Worm (Caenorhabditis elegans) whole organism, L4 larva: ENCODE results near the gene T04C12.1.
A peak's percentile ranks its signal among the peaks of the same experiment; 100 is the strongest.

ENCODE experiments used
- D1046.2 ChIP-seq: fragments of 200-800 bp; sonication (Bioruptor generic); IDR thresholded peaks from 2 replicates; pipeline ENCODE4 v1.3.6; 2022; ENCODE audit warnings: missing genetic modification characterization, missing compliant biosample characterization
- aha-1 ChIP-seq: fragments of 150-350 bp; peaks from one replicate; lab custom pipeline; 2014; ENCODE audit warnings: missing biosample characterization, missing genetic modification characterization
- aly-2 ChIP-seq: sonication (generic microtip); optimal IDR thresholded peaks from 2 replicates; lab custom pipeline; 2018; ENCODE audit warnings: missing biosample characterization, missing genetic modification characterization
- attf-4 ChIP-seq: sonication (generic microtip); optimal IDR thresholded peaks from 3 replicates; lab custom pipeline; 2017; ENCODE audit warnings: missing biosample characterization, missing genetic modification characterization
- ceh-32 ChIP-seq: sonication (generic microtip); optimal IDR thresholded peaks from 2 replicates; lab custom pipeline; 2016; ENCODE audit warnings: mild to moderate bottlenecking, missing genetic modification characterization, missing compliant biosample characterization; ENCODE audit not compliant: poor library complexity
- ctbp-1 ChIP-seq: fragments of 200-800 bp; sonication (Bioruptor generic); IDR thresholded peaks from 2 replicates; pipeline ENCODE4 v1.3.6; 2022; ENCODE audit warnings: missing genetic modification reagents, missing genetic modification characterization, missing compliant biosample characterization
- daf-12 ChIP-seq: fragments of 150-350 bp; optimal IDR thresholded peaks from 2 replicates; lab custom pipeline; 2014; ENCODE audit warnings: missing biosample characterization, missing genetic modification reagents, missing genetic modification characterization
- daf-16 ChIP-seq, 3 experiments: sonication (generic microtip); optimal IDR thresholded peaks; 2 replicates each; lab custom pipeline; 2016 to 2017; ENCODE audit warnings: missing genetic modification characterization in 3 of 3, missing genetic modification reagents in 3 of 3, mild to moderate bottlenecking in 2 of 3, missing compliant biosample characterization in 2 of 3, missing biosample characterization in 1 of 3, moderate library complexity in 1 of 3
- dmd-6 ChIP-seq: fragments of 200-800 bp; sonication (Bioruptor generic); IDR thresholded peaks from 2 replicates; pipeline ENCODE4 v1.3.6; 2022; ENCODE audit warnings: missing genetic modification reagents, missing genetic modification characterization, missing compliant biosample characterization
- hlh-11 ChIP-seq: fragments of 200-800 bp; sonication (Bioruptor generic); optimal IDR thresholded peaks from 2 replicates; lab custom pipeline; 2018; ENCODE audit warnings: mild to moderate bottlenecking, missing genetic modification characterization, missing compliant biosample characterization
- hlh-30 ChIP-seq: sonication (generic microtip); optimal IDR thresholded peaks from 2 replicates; lab custom pipeline; 2017; ENCODE audit warnings: antibody characterized with exemption, mild to moderate bottlenecking, missing genetic modification characterization, missing compliant biosample characterization; ENCODE audit not compliant: insufficient read depth
- jun-1 ChIP-seq: fragments of 150-350 bp; optimal IDR thresholded peaks from 2 replicates; lab custom pipeline; 2014; ENCODE audit warnings: missing biosample characterization, missing genetic modification reagents, missing genetic modification characterization
- lim-7 ChIP-seq: fragments of 200-800 bp; sonication (Bioruptor generic); IDR thresholded peaks from 2 replicates; pipeline ENCODE4 v1.3.6; 2022; ENCODE audit warnings: missing genetic modification characterization, missing compliant biosample characterization
- lin-29 ChIP-seq: fragments of 200-800 bp; sonication (Bioruptor generic); IDR thresholded peaks from 2 replicates; pipeline ENCODE4 v1.3.6; 2022; ENCODE audit warnings: missing genetic modification reagents, missing genetic modification characterization, missing compliant biosample characterization
- mxl-3 ChIP-seq: fragments of 200-800 bp; sonication (Bioruptor generic); optimal IDR thresholded peaks from 2 replicates; lab custom pipeline; 2018; ENCODE audit warnings: mild to moderate bottlenecking, missing genetic modification characterization, missing compliant biosample characterization
- nhr-10 ChIP-seq: fragments of 150-350 bp; optimal IDR thresholded peaks from 2 replicates; lab custom pipeline; 2014; ENCODE audit warnings: missing biosample characterization, missing genetic modification characterization
- nhr-11 ChIP-seq: fragments of 150-350 bp; optimal IDR thresholded peaks from 2 replicates; lab custom pipeline; 2014; ENCODE audit warnings: missing biosample characterization, missing genetic modification characterization
- nhr-28 ChIP-seq: fragments of 150-350 bp; optimal IDR thresholded peaks from 2 replicates; lab custom pipeline; 2014; ENCODE audit warnings: missing biosample characterization, missing genetic modification characterization
- nhr-41 ChIP-seq: fragments of 200-800 bp; sonication (Bioruptor generic); IDR thresholded peaks from 2 replicates; pipeline ENCODE4 v1.3.6; 2022; ENCODE audit warnings: missing genetic modification reagents, missing genetic modification characterization, missing compliant biosample characterization
- nhr-48 ChIP-seq: sonication (generic microtip); optimal IDR thresholded peaks from 2 replicates; lab custom pipeline; 2016; ENCODE audit warnings: mild to moderate bottlenecking, missing genetic modification characterization, missing compliant biosample characterization
- rbr-2 ChIP-seq: sonication (generic microtip); optimal IDR thresholded peaks from 2 replicates; lab custom pipeline; 2016; ENCODE audit warnings: missing genotype, missing genetic modification characterization, missing compliant biosample characterization
- saeg-2 ChIP-seq: fragments of 200-800 bp; sonication (Bioruptor generic); IDR thresholded peaks from 2 replicates; pipeline ENCODE4 v1.3.6; 2022; ENCODE audit warnings: missing genetic modification reagents, missing genetic modification characterization, missing compliant biosample characterization
- set-16 ChIP-seq: fragments of 200-800 bp; sonication (Bioruptor generic); IDR thresholded peaks from 2 replicates; pipeline ENCODE4 v1.3.6; 2022; ENCODE audit warnings: missing genetic modification reagents, missing genetic modification characterization, missing compliant biosample characterization
- tag-97 ChIP-seq: fragments of 200-800 bp; sonication (Bioruptor generic); IDR thresholded peaks from 2 replicates; pipeline ENCODE4 v1.3.6; 2022; ENCODE audit warnings: missing genetic modification characterization, missing compliant biosample characterization
- tra-1 ChIP-seq: fragments of 200-800 bp; sonication (Bioruptor generic); IDR thresholded peaks from 2 replicates; pipeline ENCODE4 v1.3.6; 2022; ENCODE audit warnings: missing genetic modification reagents, missing genetic modification characterization, missing compliant biosample characterization
- unc-130 ChIP-seq: sonication (generic microtip); optimal IDR thresholded peaks from 2 replicates; lab custom pipeline; 2016; ENCODE audit warnings: missing genetic modification reagents, missing genetic modification characterization, missing compliant biosample characterization
- unc-62 ChIP-seq, 3 experiments: fragments of 150-350 bp in 1 of 3; sonication (generic microtip); optimal IDR thresholded peaks in 2 of 3; peaks in 1 of 3; 1 replicate in 1 of 3; 2 replicates in 2 of 3; lab custom pipeline; 2014 to 2017; ENCODE audit warnings: missing biosample characterization in 3 of 3, missing genetic modification characterization in 3 of 3, missing genetic modification reagents in 3 of 3, missing genotype in 1 of 3
- zfp-2 ChIP-seq: sonication (generic microtip); optimal IDR thresholded peaks from 2 replicates; lab custom pipeline; 2016; ENCODE audit warnings: mild to moderate bottlenecking, missing genetic modification characterization, missing compliant biosample characterization
- zfp-3 ChIP-seq: fragments of 200-800 bp; sonication (Bioruptor generic); conservative IDR thresholded peaks from 2 replicates; pipeline ENCODE4 v1.3.6; 2022; ENCODE audit warnings: missing genetic modification reagents, missing genetic modification characterization, missing compliant biosample characterization
- ztf-11 ChIP-seq: fragments of 150-350 bp; optimal IDR thresholded peaks from 2 replicates; lab custom pipeline; 2014; ENCODE audit warnings: missing biosample characterization, missing genetic modification characterization

The T04C12.1 gene

DNA sequence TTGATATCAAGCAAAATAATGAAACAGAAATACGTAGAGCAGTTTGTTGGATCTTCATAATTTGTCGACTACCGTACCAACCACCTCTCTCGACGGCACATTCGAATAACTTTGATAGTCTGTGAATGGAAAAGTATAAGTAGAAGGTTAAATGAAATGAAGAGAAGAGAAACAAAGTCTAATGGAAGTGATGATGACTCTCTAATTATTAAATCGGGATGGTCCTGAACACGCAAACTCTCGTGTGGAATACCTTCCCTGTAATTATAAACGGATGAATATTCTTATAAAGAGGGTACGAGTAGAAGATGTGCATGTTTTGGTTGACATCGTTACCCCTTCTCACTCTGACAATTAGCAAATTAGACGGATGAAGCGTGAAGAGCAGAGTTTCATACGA is 36.3 kb downstream of the T04C12.1 start, which contains the start of the genes C13G3.12 and hot-6:
C13G3.12 (minus strand) TSS at position 101 of the 400 bp plus-strand sequence.
hot-6 (minus strand) TSS at position 121 of the 400 bp plus-strand sequence.
- TF ChIP-seq aha-1 (tag; lab: Kevin White, UChicago) (peak; percentile 86), daf-12 (tag; lab: Kevin White, UChicago) (no peak)

DNA sequence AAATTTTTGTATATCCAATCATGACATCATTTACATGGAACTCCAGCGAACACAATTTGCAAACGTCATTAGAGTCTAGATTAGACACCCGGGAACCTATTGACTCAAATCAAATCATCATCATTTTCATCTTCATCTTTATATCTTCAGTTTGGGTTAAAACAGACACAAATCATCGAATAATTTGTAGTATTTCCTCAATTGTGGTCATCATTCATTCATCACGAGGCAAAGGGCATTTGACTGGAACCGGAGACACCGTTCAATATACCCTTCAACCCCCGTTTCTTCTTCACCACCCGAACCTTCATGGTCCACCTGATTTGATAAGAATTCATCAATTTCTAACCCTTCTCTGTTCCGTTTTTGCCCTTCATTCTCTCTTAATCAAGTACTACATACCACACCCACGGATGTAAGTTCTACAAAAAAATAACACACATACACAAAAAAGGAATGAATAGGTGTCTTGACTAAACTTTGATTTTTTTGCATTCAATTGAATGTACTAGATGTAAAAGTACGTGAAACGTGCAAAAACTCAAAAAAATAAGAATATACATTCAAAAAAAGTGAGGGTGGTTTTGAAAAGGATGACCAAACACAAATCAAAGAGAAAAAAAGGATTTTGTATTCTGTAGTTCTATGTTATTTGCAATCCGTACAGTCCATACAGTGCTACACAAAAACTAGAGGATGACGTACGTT is 42.1 kb downstream of the T04C12.1 start:
- TF ChIP-seq dmd-6 (GFP tag; lab: Robert Waterston, UW) (no peak), nhr-28 (peak; percentile 69), saeg-2 (GFP tag; lab: Robert Waterston, UW) (no peak)

DNA sequence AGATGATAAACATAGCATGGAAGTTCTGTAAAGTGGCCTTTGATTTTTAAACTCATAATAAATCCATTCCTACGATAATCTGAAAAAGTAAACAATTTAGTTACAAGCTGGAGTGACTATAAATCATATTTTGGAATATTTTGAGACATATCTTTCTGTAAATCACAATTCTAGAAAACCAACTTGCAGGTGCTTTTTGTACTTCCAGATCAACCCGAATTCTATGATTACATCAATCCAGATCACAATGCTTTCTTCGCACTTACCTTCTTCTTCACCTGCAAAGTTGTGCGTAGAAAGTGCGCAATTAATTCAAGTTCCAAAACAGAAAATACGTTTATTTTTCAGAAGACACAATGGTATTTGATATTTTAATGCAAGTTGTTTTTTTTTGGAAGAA is 44.3 kb downstream of the T04C12.1 start:
- TF ChIP-seq nhr-48 (tag; lab: Kevin White, UChicago) (no peak), nhr-41 (GFP tag; lab: Robert Waterston, UW) (no peak), tra-1 (GFP tag; lab: Robert Waterston, UW) (no peak), unc-130 (GFP tag; lab: Kevin White, UChicago) (no peak), rbr-2 (tag; lab: Kevin White, UChicago) (no peak), ctbp-1 (GFP tag; lab: Robert Waterston, UW) (no peak), hlh-30 (tag; lab: Kevin White, UChicago) (no peak), aha-1 (tag; lab: Kevin White, UChicago) (no peak), lim-7 (GFP tag; lab: Robert Waterston, UW) (no peak), lin-29 (no peak), nhr-11 (tag; lab: Kevin White, UChicago) (no peak), jun-1 (tag; lab: Kevin White, UChicago) (no peak), aly-2 (no peak), zfp-3 (GFP tag; lab: Robert Waterston, UW) (no peak), nhr-10 (tag; lab: Kevin White, UChicago) (no peak), ztf-11 (no peak), tag-97 (GFP tag; lab: Robert Waterston, UW) (no peak), ceh-32 (tag; lab: Kevin White, UChicago) (no peak), D1046.2 (GFP tag; lab: Robert Waterston, UW) (no peak), zfp-2 (tag; lab: Kevin White, UChicago) (no peak)

DNA sequence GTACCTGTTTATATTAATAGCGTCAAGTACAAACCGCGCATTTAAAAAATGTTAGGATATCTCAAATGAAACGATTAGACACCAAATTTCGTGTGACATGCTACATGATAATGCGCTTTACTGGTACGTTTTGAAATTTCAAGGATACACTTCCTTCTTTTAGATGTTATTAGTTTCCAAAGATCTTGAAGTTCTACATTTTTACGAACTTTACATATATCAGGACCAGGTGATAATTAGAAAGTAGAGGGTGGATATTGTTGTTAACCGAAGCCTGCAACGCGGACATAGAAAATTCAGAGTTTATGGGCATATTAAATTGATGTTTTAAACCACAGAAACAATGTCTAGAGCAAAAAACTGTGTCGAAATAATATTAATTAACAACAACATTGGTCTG is 45.9 kb downstream of the T04C12.1 start:
- TF ChIP-seq nhr-48 (tag; lab: Kevin White, UChicago) (no peak), unc-62 (GFP tag; optimal IDR thresholded peaks at IDR 0.05 in 1 of 2; lab: Kevin White, UChicago) (peak in 1 of 2 experiments; percentile 93), unc-62 (tag; optimal IDR thresholded peaks at IDR 0.05; lab: Kevin White, UChicago) (no peak)

DNA sequence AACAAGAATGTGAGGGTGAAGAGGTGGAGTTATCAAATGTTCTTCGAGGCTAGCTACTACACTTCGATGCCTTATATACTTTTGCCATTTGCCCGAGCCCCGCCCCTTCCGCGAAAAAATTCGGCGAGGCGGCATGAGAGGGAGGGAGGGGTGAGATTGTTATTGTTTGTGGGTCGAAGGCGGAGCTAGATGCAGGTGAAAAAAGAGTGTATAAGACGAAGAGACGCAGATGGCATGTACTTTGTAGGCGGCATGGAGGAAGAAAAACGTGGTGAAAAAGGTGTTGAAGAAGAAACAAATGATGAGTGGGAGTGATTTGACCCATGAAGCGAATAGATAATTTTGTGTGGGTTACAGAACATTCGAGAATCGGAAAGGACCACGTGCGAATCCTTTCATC is 46.6 kb downstream of the T04C12.1 start, which contains the start of gene C13G3.1:
C13G3.1 (minus strand) TSS at position 47 of the 400 bp plus-strand sequence.
- TF ChIP-seq nhr-28 (peak; percentile 1), hlh-11 (no peak), hlh-30 (tag; lab: Kevin White, UChicago) (peak; percentile 11), mxl-3 (GFP tag; lab: Kevin White, UChicago) (peak; percentile 7), set-16 (GFP tag; lab: Robert Waterston, UW) (no peak), aha-1 (tag; lab: Kevin White, UChicago) (peak; percentile 59), daf-16 (GFP tag; optimal IDR thresholded peaks at IDR 0.05; lab: Kevin White, UChicago) (no peak), daf-16 (tag; optimal IDR thresholded peaks at IDR 0.05; lab: Kevin White, UChicago) (no peak), attf-4 (tag; lab: Kevin White, UChicago) (no peak)
